Fruit fly (Drosophila melanogaster) ovary, adult (tissue): ENCODE data around the gene Hmbs.

Experiments
- CG17801 ChIP-seq: fragments of 200-800 bp; optimal IDR thresholded peaks from 2 replicates; lab custom pipeline; 2019; ENCODE audit warnings: missing biosample characterization, mild to moderate bottlenecking, missing genetic modification characterization, moderate library complexity; ENCODE audit not compliant: partially characterized antibody

Hmbs gene

DNA sequence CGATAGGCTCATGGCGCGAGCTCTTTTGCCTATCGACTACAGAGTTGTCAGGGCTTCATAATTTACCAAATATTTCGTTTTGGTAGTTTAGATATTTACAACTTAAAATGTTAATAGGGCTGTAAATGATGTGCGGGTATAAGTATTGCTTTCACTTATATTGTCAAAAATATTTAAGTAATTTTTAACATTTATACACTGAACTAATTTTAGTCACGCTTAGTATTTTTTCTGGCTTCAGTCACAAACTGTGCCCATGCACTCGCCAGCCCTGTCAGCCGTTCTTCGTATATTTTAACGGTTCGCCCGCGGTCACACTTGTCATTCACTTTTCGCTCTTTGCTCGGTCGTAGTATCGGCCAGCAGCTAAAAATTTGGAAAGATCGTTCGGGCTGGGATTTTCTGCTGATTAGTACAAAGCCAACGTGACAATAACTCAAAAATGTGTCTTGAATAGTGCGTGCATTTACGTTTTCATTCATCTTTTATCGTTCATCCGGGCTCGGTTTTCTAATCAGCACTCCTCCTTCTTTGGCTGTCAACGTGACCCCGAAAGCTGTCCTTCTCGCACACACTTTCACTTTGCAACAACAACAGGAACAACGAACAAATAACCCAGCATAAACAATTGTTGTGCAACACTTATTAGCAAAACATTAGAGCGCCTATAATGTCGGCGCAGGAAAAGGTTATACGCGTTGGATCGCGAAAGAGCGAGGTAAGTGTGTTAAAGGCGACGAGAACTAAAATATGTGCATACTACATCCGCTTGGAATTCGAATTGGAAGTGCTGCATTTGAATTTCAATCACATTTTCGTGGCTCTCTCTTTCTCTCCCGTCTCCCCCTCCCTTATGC lies at the start of gene Hmbs, which contains the start of gene CG2211:
Gene Hmbs (plus strand): TSS at position 319 of the 857 bp plus-strand sequence.
Gene CG2211 (minus strand): TSS at position 789 of the 857 bp plus-strand sequence.
- TF ChIP-seq CG17801 (GFP tag; lab: Kevin White, UChicago): peak; percentile 85

DNA sequence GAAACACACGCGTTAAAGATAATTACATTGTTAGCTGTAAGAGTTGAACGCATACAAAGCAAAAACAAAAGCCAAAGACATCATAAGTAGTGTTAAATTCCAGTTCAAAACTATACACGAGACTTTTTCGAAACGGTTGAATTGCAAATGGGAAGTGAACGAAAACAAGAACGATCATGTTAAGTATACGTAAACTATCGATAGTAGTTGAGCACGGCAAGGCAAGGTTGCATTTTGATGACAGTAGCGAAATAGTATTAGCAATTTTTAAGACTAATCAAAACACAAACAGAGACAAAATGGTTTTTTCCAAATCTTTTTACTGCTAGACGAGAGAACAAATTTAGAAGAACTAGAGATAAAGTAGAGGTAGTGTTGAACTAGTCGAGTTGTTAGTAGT lies 39.9 kb upstream of the Hmbs start:
- TF ChIP-seq CG17801 (GFP tag; lab: Kevin White, UChicago): no peak

DNA sequence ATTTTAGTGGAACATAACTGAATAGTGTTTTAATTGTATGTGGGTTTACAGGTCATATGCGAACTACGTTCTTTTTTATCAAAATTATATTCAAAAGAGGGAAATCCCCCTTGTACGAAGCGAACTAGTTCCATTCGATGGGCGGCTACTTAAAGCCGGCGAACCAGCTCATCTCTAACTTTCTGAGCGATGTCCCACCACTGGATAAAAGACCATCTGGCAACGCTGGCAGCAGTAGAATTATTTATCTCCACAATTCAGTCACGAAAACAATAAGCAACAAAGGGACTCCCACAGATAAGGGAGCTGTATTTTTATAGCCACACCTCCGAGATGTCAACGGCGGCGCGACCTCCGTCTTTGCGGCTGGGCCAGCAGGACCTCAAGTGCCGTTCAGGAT lies 39.0 kb upstream of the Hmbs start, which contains the start of gene Rabex-5:
Gene Rabex-5 (plus strand): TSS at position 221 of the 400 bp plus-strand sequence.
- no peak for TF ChIP-seq CG17801 (GFP tag; lab: Kevin White, UChicago)

DNA sequence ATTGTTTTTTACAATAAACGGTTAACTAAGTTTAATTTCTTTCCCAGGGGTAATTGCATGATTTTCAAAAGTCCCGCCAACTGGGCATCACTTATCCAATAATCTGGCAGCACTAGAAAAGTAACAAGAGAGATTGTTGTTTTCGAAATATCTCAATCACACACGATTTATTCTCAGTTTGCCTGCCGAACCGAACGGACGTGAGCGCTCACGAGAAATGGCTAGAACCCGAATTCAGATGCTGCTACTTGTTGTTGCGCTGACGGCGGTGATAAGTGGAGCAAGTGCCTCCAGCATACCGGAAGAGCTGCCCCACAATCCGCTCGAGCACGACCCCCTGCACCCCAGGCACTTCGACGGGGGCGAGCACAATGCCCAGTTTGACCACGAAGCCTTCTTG lies 36.2 kb upstream of the Hmbs start, which contains the start of gene scf:
Gene scf (plus strand): TSS at position 164 of the 400 bp plus-strand sequence.
- no peak for TF ChIP-seq CG17801 (GFP tag; lab: Kevin White, UChicago)

DNA sequence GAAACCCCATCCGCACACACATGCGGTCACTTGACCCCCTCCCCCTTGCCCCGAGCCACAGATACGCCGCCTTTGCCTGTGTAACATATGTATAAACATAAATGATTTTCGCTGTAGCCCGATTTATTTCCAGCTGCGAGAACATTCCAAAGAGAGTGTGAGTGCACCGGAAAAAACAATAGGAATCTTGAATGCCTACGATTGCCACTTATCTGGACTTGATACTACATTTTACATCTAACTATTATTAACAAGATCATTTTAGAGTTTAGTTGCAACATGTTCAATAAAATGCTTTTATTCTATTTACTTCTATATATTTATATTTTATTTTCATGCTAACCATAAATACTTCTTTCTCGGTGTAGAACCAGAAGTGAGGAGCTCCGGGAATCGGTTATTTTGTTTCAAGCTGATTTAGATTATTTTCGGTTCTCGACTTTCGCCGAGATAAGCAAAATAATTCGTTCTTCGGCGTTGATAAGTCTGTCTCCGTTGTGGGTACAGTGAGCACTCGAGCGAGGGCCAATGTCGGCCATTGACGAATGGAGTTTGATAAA lies 34.5 kb upstream of the Hmbs start:
- TF ChIP-seq CG17801 (GFP tag; lab: Kevin White, UChicago): peak; percentile 90

DNA sequence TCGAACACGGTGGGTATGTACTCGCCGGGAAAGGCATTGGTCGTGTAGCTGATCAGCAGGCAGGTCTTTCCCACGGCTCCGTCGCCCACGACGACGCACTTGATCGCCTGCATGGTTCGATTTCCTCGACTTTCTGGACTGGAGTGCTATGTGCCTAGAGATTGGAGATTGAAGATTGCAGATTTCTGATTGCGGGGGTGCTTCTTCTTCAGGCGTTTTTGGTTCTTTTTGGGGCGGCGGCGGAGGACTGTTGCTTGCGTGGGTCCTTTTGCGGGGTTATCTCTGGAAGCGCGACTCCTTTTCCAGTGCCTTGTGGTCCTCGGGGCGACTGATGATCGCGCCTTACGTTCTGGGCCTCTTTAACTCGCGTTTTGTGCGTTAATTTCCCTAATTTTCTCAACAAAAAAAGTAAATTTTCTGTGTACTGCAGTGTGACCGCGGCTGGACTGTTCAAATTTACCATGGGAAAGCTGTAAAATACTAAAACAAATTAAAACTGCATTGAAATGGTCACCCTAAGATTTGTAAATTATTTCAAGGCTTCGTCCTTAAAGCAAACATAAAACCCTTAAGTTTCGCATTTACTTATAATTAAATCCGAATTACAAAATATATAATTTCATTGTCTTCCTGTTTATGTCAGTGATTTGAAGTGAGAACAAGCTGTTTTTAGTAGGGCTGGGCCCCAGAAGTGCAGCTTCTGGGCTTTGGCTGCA lies 32.3 kb upstream of the Hmbs start, which contains the start of the genes Rac1 and Acat2:
Gene Rac1 (minus strand): TSS at position 450 of the 716 bp plus-strand sequence.
Gene Acat2 (plus strand): TSS at position 711 of the 716 bp plus-strand sequence.
- TF ChIP-seq CG17801 (GFP tag; lab: Kevin White, UChicago): no peak

DNA sequence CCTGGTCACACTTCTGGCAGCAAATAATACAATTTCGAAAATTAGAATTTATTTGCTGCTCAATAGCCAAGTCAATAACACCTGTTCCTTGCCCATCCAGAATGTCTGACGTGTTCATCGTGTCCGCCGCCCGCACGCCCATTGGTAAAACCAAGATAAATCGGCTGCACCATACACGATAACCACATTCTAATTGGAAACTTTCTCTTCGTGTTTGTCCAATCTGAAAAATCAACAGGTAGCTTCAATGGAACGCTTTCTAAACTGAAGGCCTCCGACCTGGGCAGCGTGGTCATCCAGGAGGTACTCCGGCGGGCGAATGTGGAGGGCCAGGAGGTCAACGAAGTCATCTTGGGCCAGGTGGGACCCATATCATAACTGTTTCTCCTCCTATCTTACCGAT lies 31.7 kb upstream of the Hmbs start:
- no peak for TF ChIP-seq CG17801 (GFP tag; lab: Kevin White, UChicago)

DNA sequence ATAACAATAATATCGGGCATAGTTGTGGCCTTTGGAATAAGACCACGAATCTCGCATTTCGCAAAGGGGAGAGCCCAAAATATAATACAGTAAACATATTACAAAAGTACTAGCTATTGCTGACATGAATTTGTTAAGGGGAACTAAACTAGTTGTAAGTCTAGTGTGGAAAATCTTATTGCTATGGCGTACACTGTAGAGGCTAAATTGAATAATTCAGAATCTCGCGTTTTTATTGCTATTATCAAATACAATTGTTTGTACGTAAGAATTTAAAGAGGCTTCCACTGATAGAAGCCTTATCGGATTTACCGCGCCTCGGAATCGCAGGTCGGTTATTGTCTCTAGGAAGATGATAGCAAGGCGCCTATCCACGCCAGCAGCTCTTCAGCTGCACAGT lies 29.4 kb upstream of the Hmbs start:
- TF ChIP-seq CG17801 (GFP tag; lab: Kevin White, UChicago): no peak

DNA sequence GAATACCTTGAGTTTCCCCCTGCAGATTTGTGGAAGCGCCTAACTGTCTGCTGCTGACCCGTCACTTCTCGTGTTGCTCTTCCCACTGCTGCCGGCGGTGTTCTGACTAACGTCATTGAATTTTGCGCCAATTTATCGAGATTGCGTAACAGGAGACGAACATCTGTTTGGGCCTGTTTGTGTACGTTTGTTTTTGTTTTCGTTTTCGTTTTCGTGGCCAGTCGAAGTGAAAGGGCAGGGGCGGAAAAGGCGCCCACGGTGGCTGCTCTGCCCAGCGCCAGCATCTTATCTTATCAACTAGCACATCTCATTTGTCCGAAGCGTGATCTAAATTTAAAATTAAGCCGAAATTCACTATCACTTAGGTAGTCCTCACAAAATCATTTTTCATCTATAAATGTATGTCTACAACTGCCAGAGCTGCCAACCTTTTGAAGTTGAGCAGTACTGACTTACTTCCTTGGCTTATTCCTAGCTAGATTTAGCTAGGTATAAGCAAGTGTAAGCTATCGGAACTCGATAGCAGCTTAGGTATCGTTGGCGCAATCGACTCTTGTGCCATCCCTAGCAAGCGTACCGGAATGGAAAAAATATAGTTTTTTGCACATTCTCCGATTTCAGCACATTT lies 27.6 kb upstream of the Hmbs start, which contains the start of the genes Ctr9 and Nt5a:
Gene Ctr9 (plus strand): TSS at position 220 of the 628 bp plus-strand sequence.
Gene Nt5a (minus strand): TSS at position 414 of the 628 bp plus-strand sequence.
- TF ChIP-seq CG17801 (GFP tag; lab: Kevin White, UChicago): peak; percentile 14

DNA sequence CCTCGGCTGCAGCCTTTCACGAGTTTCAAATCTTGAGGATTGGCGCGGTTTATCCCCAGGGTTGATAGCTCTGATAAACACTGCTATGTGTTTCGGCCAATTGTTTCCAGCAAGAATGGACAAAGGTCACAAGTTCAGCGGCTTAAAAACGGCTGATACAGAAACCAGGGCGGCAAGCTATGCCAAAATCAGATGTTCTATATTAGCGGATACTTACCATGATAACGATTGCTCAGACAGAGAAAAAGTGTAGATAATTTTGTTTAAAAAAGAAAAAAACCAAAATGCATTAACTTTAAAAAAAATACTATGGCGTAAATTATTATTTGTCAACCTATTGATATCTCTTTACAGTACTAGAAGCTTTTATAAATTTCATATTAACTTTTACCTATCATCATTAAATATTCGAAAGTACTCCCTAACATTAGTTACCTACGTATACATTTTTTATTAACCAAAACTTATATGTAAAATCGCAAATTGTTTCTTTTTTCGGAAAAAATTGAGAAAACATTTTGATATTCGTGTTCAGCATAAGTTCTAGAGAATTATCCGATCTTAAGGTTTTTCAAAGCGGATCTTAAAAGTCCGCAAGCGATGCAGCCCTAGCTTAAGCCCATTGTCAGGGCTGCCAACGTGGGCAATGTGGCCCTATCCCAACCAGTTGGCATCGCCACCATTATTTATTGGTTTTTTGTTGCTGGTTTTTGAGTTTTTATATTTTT lies 21.5 kb upstream of the Hmbs start, which contains the start of the genes sturkopf and Herc4:
Gene sturkopf (minus strand): TSS at position 339 of the 728 bp plus-strand sequence.
Gene Herc4 (plus strand): TSS at position 658 of the 728 bp plus-strand sequence.
- peak; percentile 9 for TF ChIP-seq CG17801 (GFP tag; lab: Kevin White, UChicago)

DNA sequence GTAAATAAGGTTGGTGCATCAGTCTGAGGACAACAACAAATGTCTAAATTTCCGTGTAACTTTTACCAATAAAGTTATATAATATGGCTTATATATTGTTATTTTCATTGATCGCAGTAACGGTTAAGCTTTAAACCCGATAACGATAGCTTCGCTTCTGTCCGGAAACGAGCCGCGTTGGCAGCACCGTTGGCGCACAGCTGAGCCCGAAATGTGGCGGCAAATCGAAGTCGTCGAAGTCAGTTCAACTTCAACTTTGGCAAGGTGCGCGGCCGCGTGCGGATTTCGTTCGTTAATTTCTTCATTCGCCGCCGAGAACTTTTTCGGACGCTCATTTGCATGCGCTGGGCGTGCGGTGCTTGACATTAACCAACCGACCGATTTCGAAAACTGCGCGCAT lies 16.4 kb upstream of the Hmbs start, which contains the start of gene Myo61F:
Gene Myo61F (plus strand): TSS at position 240 of the 400 bp plus-strand sequence.
- peak; percentile 13 for TF ChIP-seq CG17801 (GFP tag; lab: Kevin White, UChicago)

DNA sequence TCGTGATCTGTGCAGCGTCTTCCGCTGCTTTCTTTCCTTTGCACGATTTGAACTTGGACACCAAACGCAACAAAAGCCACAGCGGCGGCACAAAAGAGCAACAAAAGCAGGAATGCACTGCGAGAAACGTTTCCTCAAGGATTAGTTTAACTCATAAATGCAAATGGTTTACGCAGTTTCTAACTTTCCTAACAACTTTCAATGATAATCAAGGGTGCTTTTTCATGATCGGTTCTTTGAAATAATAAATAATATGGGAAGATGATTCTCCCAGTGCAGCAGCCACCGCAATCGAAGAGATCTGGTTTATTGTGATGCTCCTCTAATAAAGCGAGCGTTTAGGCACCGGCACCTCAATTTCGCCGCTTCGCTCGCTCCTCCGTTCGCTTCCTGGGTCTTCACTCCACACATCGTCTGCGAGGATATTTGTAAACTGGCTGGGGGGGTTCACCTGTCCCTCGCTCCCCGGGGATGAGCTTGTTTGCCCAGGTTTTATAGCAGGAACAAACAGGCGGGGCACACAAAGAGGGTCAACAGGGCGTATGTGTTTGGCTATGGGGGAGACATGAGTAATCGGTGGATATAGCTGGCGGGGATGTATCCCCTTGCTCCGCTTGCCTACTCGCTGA lies 15.5 kb upstream of the Hmbs start:
- no peak for TF ChIP-seq CG17801 (GFP tag; lab: Kevin White, UChicago)
